Fruit fly (Drosophila melanogaster) whole organism, embryonic: ENCODE data around the gene CG33483.

Experiments used
- B-H2 ChIP-seq: fragments of 200-800 bp; sonication (Bioruptor generic); optimal IDR thresholded peaks from 2 replicates; lab custom pipeline; 2018; ENCODE audit warnings: missing biosample characterization, mild to moderate bottlenecking, missing genetic modification characterization
- CG10267 ChIP-seq: fragments of 200-800 bp; sonication (Bioruptor generic); optimal IDR thresholded peaks from 2 replicates; lab custom pipeline; 2018; ENCODE audit warnings: missing biosample characterization, mild to moderate bottlenecking, missing genetic modification characterization, moderate library complexity
- CG10543 ChIP-seq: fragments of 200-800 bp; sonication (Bioruptor generic); optimal IDR thresholded peaks from 3 replicates; lab custom pipeline; 2017; ENCODE audit warnings: missing biosample characterization, mild to moderate bottlenecking, missing genetic modification characterization, moderate library complexity
- CG10979 ChIP-seq: fragments of 200-800 bp; sonication (Bioruptor generic); optimal IDR thresholded peaks from 2 replicates; lab custom pipeline; 2018; ENCODE audit warnings: missing biosample characterization, mild to moderate bottlenecking, missing genetic modification characterization, moderate library complexity
- CG12299 ChIP-seq: fragments of 200-800 bp; sonication (Bioruptor generic); optimal IDR thresholded peaks from 2 replicates; lab custom pipeline; 2018; ENCODE audit warnings: missing biosample characterization, mild to moderate bottlenecking, missing genetic modification characterization
- CG13894 ChIP-seq: fragments of 200-800 bp; sonication (Bioruptor generic); optimal IDR thresholded peaks from 3 replicates; lab custom pipeline; 2018; ENCODE audit warnings: missing biosample characterization, mild to moderate bottlenecking, missing genetic modification characterization, moderate library complexity
- CG14667 ChIP-seq: fragments of 200-800 bp; sonication (Bioruptor generic); IDR thresholded peaks from 2 replicates; pipeline ENCODE4 v1.3.6; 2022; ENCODE audit warnings: missing biosample characterization, missing genetic modification characterization
- CG15601 ChIP-seq: fragments of 200-800 bp; sonication (Bioruptor generic); optimal IDR thresholded peaks from 3 replicates; lab custom pipeline; 2019; ENCODE audit warnings: missing biosample characterization, mild to moderate bottlenecking, missing genetic modification characterization, moderate library complexity
- CG1602 ChIP-seq: fragments of 200-800 bp; sonication (Bioruptor generic); optimal IDR thresholded peaks from 3 replicates; lab custom pipeline; 2016; ENCODE audit warnings: missing biosample characterization, missing genetic modification characterization
- CG17612 ChIP-seq: fragments of 200-800 bp; sonication (Bioruptor generic); IDR thresholded peaks from 2 replicates; pipeline ENCODE4 v1.3.6; 2022; ENCODE audit warnings: missing biosample characterization, missing genetic modification characterization
- CG18764 ChIP-seq: fragments of 200-800 bp; sonication (Bioruptor generic); optimal IDR thresholded peaks from 3 replicates; lab custom pipeline; 2016; ENCODE audit warnings: missing biosample characterization, missing genetic modification characterization
- CG3163 ChIP-seq: fragments of 200-800 bp; sonication (Bioruptor generic); optimal IDR thresholded peaks from 3 replicates; lab custom pipeline; 2016; ENCODE audit warnings: missing biosample characterization, missing genetic modification characterization
- CG5245 ChIP-seq: fragments of 200-800 bp; sonication (Bioruptor generic); optimal IDR thresholded peaks from 3 replicates; lab custom pipeline; 2016; ENCODE audit warnings: missing biosample characterization, missing genetic modification characterization
- CG6254 ChIP-seq: fragments of 200-800 bp; sonication (Bioruptor generic); optimal IDR thresholded peaks from 3 replicates; lab custom pipeline; 2017; ENCODE audit warnings: mild to moderate bottlenecking, missing biosample characterization, missing genetic modification reagents, missing genetic modification characterization
- CG7271 ChIP-seq: fragments of 200-800 bp; sonication (Bioruptor generic); optimal IDR thresholded peaks from 2 replicates; lab custom pipeline; 2018; ENCODE audit warnings: missing biosample characterization, mild to moderate bottlenecking, missing genetic modification characterization, moderate library complexity
- CG9727 ChIP-seq: fragments of 200-800 bp; sonication (Bioruptor generic); optimal IDR thresholded peaks from 3 replicates; lab custom pipeline; 2017; ENCODE audit warnings: missing biosample characterization, mild to moderate bottlenecking, missing genetic modification characterization
- Camta ChIP-seq: fragments of 200-800 bp; sonication (Bioruptor generic); optimal IDR thresholded peaks from 2 replicates; lab custom pipeline; 2016; ENCODE audit warnings: missing biosample characterization, missing genetic modification characterization
- Dip3 ChIP-seq: fragments of 200-800 bp; sonication (Bioruptor generic); optimal IDR thresholded peaks from 3 replicates; lab custom pipeline; 2016; ENCODE audit warnings: missing biosample characterization, missing genetic modification characterization
- Dref ChIP-seq: fragments of 200-800 bp; sonication (Bioruptor generic); IDR thresholded peaks from 2 replicates; pipeline ENCODE4 v1.3.6; 2022; ENCODE audit warnings: missing biosample characterization, missing genetic modification characterization
- Eip74EF ChIP-seq, 2 experiments: fragments of 200-800 bp in 1 of 2; fragments of >200 bp in 1 of 2; sonication (Bioruptor generic) in 1 of 2; optimal IDR thresholded peaks; 2 replicates each; lab custom pipeline; 2017 to 2019; ENCODE audit warnings: missing biosample characterization in 2 of 2, missing genetic modification characterization in 2 of 2, mild to moderate bottlenecking in 1 of 2, moderate library complexity in 1 of 2
- HLH4C ChIP-seq: fragments of 200-800 bp; sonication (Bioruptor generic); IDR thresholded peaks from 3 replicates; pipeline ENCODE4 v1.3.6; 2022; ENCODE audit warnings: missing biosample characterization, missing genetic modification characterization; ENCODE audit not compliant: partially characterized antibody
- Hr39 ChIP-seq: fragments of >200 bp; optimal IDR thresholded peaks from 2 replicates; lab custom pipeline; 2017
- Jarid2 ChIP-seq: fragments of 200-800 bp; sonication (Bioruptor generic); optimal IDR thresholded peaks from 3 replicates; lab custom pipeline; 2017; ENCODE audit warnings: mild to moderate bottlenecking, missing biosample characterization, missing genetic modification reagents, missing genetic modification characterization
- Lim3 ChIP-seq: fragments of 200-800 bp; sonication (Bioruptor generic); IDR thresholded peaks from 2 replicates; pipeline ENCODE4 v1.3.6; 2022; ENCODE audit warnings: missing biosample characterization, missing genetic modification characterization
- Mes4 ChIP-seq: fragments of 200-800 bp; sonication (Bioruptor generic); optimal IDR thresholded peaks from 2 replicates; lab custom pipeline; 2016; ENCODE audit warnings: missing biosample characterization, missing genetic modification characterization
- Oli ChIP-seq: fragments of 200-800 bp; sonication (Bioruptor generic); optimal IDR thresholded peaks from 2 replicates; lab custom pipeline; 2018; ENCODE audit warnings: missing biosample characterization, mild to moderate bottlenecking, missing genetic modification characterization, moderate library complexity
- Sox100B ChIP-seq: fragments of 200-800 bp; sonication (Bioruptor generic); optimal IDR thresholded peaks from 3 replicates; lab custom pipeline; 2018; ENCODE audit warnings: missing biosample characterization, mild to moderate bottlenecking, missing genetic modification characterization
- Spps ChIP-seq: fragments of 200-800 bp; sonication (Bioruptor generic); optimal IDR thresholded peaks from 2 replicates; lab custom pipeline; 2018; ENCODE audit warnings: missing biosample characterization, mild to moderate bottlenecking, missing genetic modification characterization
- Stat92E ChIP-seq, 3 experiments: fragments of >200 bp in 2 of 3; fragments of 200-800 bp in 1 of 3; sonication (Bioruptor generic) in 1 of 3; optimal IDR thresholded peaks; 2 replicates each; lab custom pipeline; 2017 to 2019; ENCODE audit warnings: missing biosample characterization in 3 of 3, missing genetic modification characterization in 3 of 3, mild to moderate bottlenecking in 1 of 3, moderate library complexity in 1 of 3
- bigmax ChIP-seq: fragments of 200-800 bp; sonication (Bioruptor generic); optimal IDR thresholded peaks from 2 replicates; lab custom pipeline; 2018; ENCODE audit warnings: missing biosample characterization, mild to moderate bottlenecking, missing genetic modification characterization
- br ChIP-seq: fragments of >200 bp; optimal IDR thresholded peaks from 2 replicates; lab custom pipeline; 2017
- cato ChIP-seq: fragments of 200-800 bp; sonication (Bioruptor generic); optimal IDR thresholded peaks from 2 replicates; lab custom pipeline; 2016; ENCODE audit warnings: missing biosample characterization, missing genetic modification characterization, borderline replicate concordance
- crc ChIP-seq: fragments of 200-800 bp; sonication (Bioruptor generic); optimal IDR thresholded peaks from 2 replicates; lab custom pipeline; 2016; ENCODE audit warnings: missing biosample characterization, missing genetic modification characterization
- danr ChIP-seq: fragments of 200-800 bp; sonication (Bioruptor generic); IDR thresholded peaks from 2 replicates; pipeline ENCODE4 v1.3.6; 2022; ENCODE audit warnings: missing biosample characterization, missing genetic modification characterization
- dm ChIP-seq: fragments of 200-800 bp; sonication (Bioruptor generic); optimal IDR thresholded peaks from 3 replicates; lab custom pipeline; 2016; ENCODE audit warnings: missing biosample characterization, missing genetic modification characterization
- eyg ChIP-seq: fragments of 200-800 bp; sonication (Bioruptor generic); optimal IDR thresholded peaks from 3 replicates; lab custom pipeline; 2016; ENCODE audit warnings: missing biosample characterization, missing genetic modification characterization
- gcm ChIP-seq: fragments of 200-800 bp; sonication (Bioruptor generic); optimal IDR thresholded peaks from 2 replicates; lab custom pipeline; 2019; ENCODE audit warnings: missing biosample characterization, mild to moderate bottlenecking, missing genetic modification characterization, moderate library complexity
- gsb-n ChIP-seq: fragments of 200-800 bp; sonication (Bioruptor generic); optimal IDR thresholded peaks from 3 replicates; lab custom pipeline; 2018; ENCODE audit warnings: missing biosample characterization, mild to moderate bottlenecking, missing genetic modification characterization
- hb ChIP-seq: fragments of 200-800 bp; sonication (Bioruptor generic); IDR thresholded peaks from 3 replicates; pipeline ENCODE4 v1.3.6; 2022; ENCODE audit warnings: missing biosample characterization, missing genetic modification characterization; ENCODE audit not compliant: partially characterized antibody
- inv ChIP-seq: fragments of 200-800 bp; sonication (Bioruptor generic); IDR thresholded peaks from 2 replicates; pipeline ENCODE4 v1.3.6; 2022; ENCODE audit warnings: missing biosample characterization, missing genetic modification characterization; ENCODE audit not compliant: partially characterized antibody
- lov ChIP-seq, 2 experiments: fragments of 200-800 bp in 1 of 2; fragments of >200 bp in 1 of 2; sonication (Bioruptor generic) in 1 of 2; IDR thresholded peaks in 1 of 2; optimal IDR thresholded peaks in 1 of 2; 2 replicates in 1 of 2; 3 replicates in 1 of 2; pipeline versions ENCODE4 v1.3.6 to Lab custom; 2017 to 2022; ENCODE audit warnings: missing biosample characterization in 1 of 2, missing genetic modification characterization in 1 of 2
- mam ChIP-seq: fragments of 200-800 bp; sonication (Bioruptor generic); optimal IDR thresholded peaks from 3 replicates; lab custom pipeline; 2016; ENCODE audit warnings: missing biosample characterization, missing genetic modification characterization
- pros ChIP-seq: fragments of 200-800 bp; sonication (Bioruptor generic); optimal IDR thresholded peaks from 3 replicates; lab custom pipeline; 2019; ENCODE audit warnings: missing biosample characterization, mild to moderate bottlenecking, missing genetic modification characterization, moderate library complexity
- pum ChIP-seq: fragments of 200-800 bp; sonication (Bioruptor generic); optimal IDR thresholded peaks from 2 replicates; lab custom pipeline; 2016; ENCODE audit warnings: missing biosample characterization, missing genetic modification characterization
- ranshi ChIP-seq: fragments of 200-800 bp; sonication (Bioruptor generic); IDR thresholded peaks from 2 replicates; pipeline ENCODE4 v1.3.6; 2022; ENCODE audit warnings: missing biosample characterization, missing genetic modification characterization
- row ChIP-seq: fragments of 200-800 bp; sonication (Bioruptor generic); IDR thresholded peaks from 3 replicates; pipeline ENCODE4 v1.3.6; 2022; ENCODE audit warnings: missing biosample characterization, missing genetic modification characterization
- sob ChIP-seq: fragments of 200-800 bp; sonication (Bioruptor generic); IDR thresholded peaks from 2 replicates; pipeline ENCODE4 v1.3.6; 2022; ENCODE audit warnings: missing biosample characterization, missing genetic modification characterization
- ssp ChIP-seq: fragments of 200-800 bp; sonication (Bioruptor generic); IDR thresholded peaks from 2 replicates; pipeline ENCODE4 v1.3.6; 2022; ENCODE audit warnings: missing biosample characterization, missing genetic modification characterization
- stc ChIP-seq: fragments of 200-800 bp; sonication (Bioruptor generic); IDR thresholded peaks from 2 replicates; pipeline ENCODE4 v1.3.6; 2022; ENCODE audit warnings: missing biosample characterization, missing genetic modification characterization
- stwl ChIP-seq: fragments of 200-800 bp; sonication (Bioruptor generic); optimal IDR thresholded peaks from 3 replicates; lab custom pipeline; 2018; ENCODE audit warnings: missing biosample characterization, mild to moderate bottlenecking, missing genetic modification characterization, moderate library complexity
- tx ChIP-seq: fragments of 200-800 bp; sonication (Bioruptor generic); optimal IDR thresholded peaks from 2 replicates; lab custom pipeline; 2016; ENCODE audit warnings: missing biosample characterization, missing genetic modification characterization
- yki ChIP-seq: fragments of >200 bp; optimal IDR thresholded peaks from 3 replicates; lab custom pipeline; 2018

The CG33483 gene

DNA sequence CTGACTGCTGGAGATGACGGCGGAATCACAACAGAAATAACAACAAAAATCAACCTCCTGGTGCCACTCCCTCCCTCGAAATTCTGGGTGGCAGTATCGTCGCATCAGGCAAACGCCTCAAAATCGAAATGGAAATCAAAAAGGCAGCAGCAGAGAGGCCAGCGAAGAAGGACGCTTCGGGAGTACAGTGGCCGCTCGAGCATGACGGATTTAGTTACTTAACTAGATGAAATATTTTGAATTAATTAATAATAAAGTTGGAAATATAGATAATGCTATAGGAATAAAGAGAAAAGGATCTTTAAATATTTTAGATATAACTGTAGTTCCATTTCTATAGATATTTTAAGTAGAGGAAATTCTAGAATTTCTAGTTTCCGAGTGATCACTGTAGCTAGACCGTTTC lies 36.6 kb downstream of the CG33483 start (continued):
- TF ChIP-seq ranshi (GFP tag; lab: Robert Waterston, UW), result no peak
- TF ChIP-seq sob (GFP tag; lab: Robert Waterston, UW), result no peak
- no peak for TF ChIP-seq crc (GFP tag; lab: Kevin White, UChicago)
- TF ChIP-seq CG9727, result peak; percentile 43
- no peak for TF ChIP-seq Camta (GFP tag; lab: Kevin White, UChicago)
- peak; percentile 27 for TF ChIP-seq Spps (tag; lab: Kevin White, UChicago)
- TF ChIP-seq CG6254 (GFP tag; lab: Kevin White, UChicago), result peak; percentile 2
- TF ChIP-seq row (GFP tag; lab: Robert Waterston, UW), result peak; percentile 86
- no peak for TF ChIP-seq stc (GFP tag; lab: Robert Waterston, UW)
- TF ChIP-seq pros (GFP tag; lab: Kevin White, UChicago), result peak; percentile 93
- TF ChIP-seq Oli (tag; lab: Kevin White, UChicago), result peak; percentile 9
- no peak for TF ChIP-seq Dip3 (GFP tag; lab: Kevin White, UChicago)
- TF ChIP-seq cato, result no peak
- no peak for TF ChIP-seq CG12299
- no peak for TF ChIP-seq CG7271
- no peak for TF ChIP-seq Dref (GFP tag; lab: Robert Waterston, UW)
- no peak for TF ChIP-seq CG13894 (tag; lab: Kevin White, UChicago)
- TF ChIP-seq lov (optimal IDR thresholded peaks at IDR 0.05; lab: Kevin White, UChicago), result no peak
- TF ChIP-seq lov (GFP tag; IDR thresholded peaks at IDR 0.05; lab: Robert Waterston, UW), result no peak
- no peak for TF ChIP-seq mam (GFP tag; lab: Kevin White, UChicago)
- peak; percentile 25 for TF ChIP-seq gcm (GFP tag; lab: Kevin White, UChicago)
- peak; percentile 38 for TF ChIP-seq CG10267 (tag; lab: Kevin White, UChicago)
- no peak for TF ChIP-seq CG3163
- TF ChIP-seq tx (GFP tag; lab: Kevin White, UChicago), result no peak
- no peak for TF ChIP-seq CG17612 (GFP tag; lab: Robert Waterston, UW)
- no peak for TF ChIP-seq br (lab: Kevin White, UChicago)
- no peak for TF ChIP-seq Hr39 (lab: Kevin White, UChicago)
- TF ChIP-seq Eip74EF (GFP tag; optimal IDR thresholded peaks at IDR 0.05; lab: Kevin White, UChicago), result no peak
- TF ChIP-seq dm (GFP tag; lab: Kevin White, UChicago), result no peak
- no peak for TF ChIP-seq CG18764 (GFP tag; lab: Kevin White, UChicago)
- no peak for TF ChIP-seq Jarid2
- TF ChIP-seq CG5245 (GFP tag; lab: Kevin White, UChicago), result no peak
- TF ChIP-seq CG14667 (GFP tag; lab: Robert Waterston, UW), result no peak
- peak; percentile 44 for TF ChIP-seq CG15601 (tag; lab: Kevin White, UChicago)
- no peak for TF ChIP-seq CG10543 (GFP tag; lab: Kevin White, UChicago)
- no peak for TF ChIP-seq stwl (tag; lab: Kevin White, UChicago)
- TF ChIP-seq B-H2 (GFP tag; lab: Kevin White, UChicago), result no peak
- TF ChIP-seq CG1602, result peak; percentile 10
- TF ChIP-seq Sox100B (GFP tag; lab: Kevin White, UChicago), result peak; percentile 35
- TF ChIP-seq danr (GFP tag; lab: Robert Waterston, UW), result no peak
- TF ChIP-seq inv (GFP tag; lab: Robert Waterston, UW), result no peak
- peak; percentile 68 for TF ChIP-seq CG10979 (tag; lab: Kevin White, UChicago)
- no peak for TF ChIP-seq bigmax (GFP tag; lab: Kevin White, UChicago)
- TF ChIP-seq ssp (GFP tag; lab: Robert Waterston, UW), result no peak
- no peak for TF ChIP-seq pum
- TF ChIP-seq Lim3 (GFP tag; lab: Robert Waterston, UW), result no peak
- no peak for TF ChIP-seq hb (GFP tag; lab: Robert Waterston, UW)
- no peak for TF ChIP-seq Mes4 (GFP tag; lab: Kevin White, UChicago)
- TF ChIP-seq Stat92E (GFP tag; optimal IDR thresholded peaks at IDR 0.05; lab: Kevin White, UChicago), result no peak
- TF ChIP-seq eyg, result no peak
- TF ChIP-seq gsb-n (tag; lab: Kevin White, UChicago), result peak; percentile 51
- no peak for TF ChIP-seq HLH4C
- TF ChIP-seq yki, result no peak
